Fruit fly (Drosophila melanogaster) S2 (cell line): ENCODE data around the gene Ras85D.

Source experiments
- CG8478 ChIP-seq: fragments of >200 bp; optimal IDR thresholded peaks from 2 replicates; lab custom pipeline; 2018
- CTCF ChIP-seq, 2 experiments: fragments of >200 bp; optimal IDR thresholded peaks; 2 replicates each; lab custom pipeline; 2018

The Ras85D gene

DNA sequence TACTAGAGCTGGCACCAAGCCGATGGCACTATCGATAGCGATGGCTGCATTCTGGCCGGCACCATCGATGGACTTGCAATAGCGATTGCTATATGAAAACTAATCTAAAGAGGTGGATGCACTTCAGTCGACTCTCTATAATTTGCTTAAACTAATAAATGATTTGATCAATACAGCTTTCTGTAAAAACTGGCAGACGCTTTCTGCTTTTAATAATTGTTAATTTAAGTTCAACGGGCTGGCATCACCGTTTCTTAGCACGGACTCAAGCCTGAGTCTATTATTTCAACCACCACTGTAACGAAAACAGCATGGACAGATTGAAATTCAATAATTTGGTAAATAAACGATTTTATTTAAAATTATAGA, at the start of gene Ras85D, which contains the start of gene Rlb1:
TSS of gene Ras85D (minus strand) at position 16 of the 369 bp plus-strand sequence.
TSS of gene Rlb1 (plus strand) at position 276 of the 369 bp plus-strand sequence.
- TF ChIP-seq CG8478 (no peak), CTCF (optimal IDR thresholded peaks at IDR 0.05; lab: Kevin White, UChicago) (no peak)

DNA sequence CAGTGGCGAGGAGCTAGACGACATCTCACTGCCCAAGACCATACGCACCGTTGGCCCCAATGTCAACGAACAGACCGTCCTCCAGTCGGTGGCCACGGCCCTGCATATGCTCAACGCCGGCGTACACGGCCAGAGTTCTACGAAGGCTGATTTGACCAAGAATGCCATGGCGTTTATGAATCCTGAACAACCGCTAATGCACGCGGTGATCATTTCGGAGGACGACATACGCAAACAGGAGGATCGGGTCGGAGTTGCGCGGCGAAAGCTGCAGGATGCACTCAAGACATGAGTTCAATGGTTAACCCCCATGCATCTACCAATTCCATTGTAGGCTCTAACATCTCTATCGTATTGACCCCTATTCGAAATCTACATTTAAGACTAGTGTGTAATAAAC, 48.3 kb upstream of the Ras85D start:
- no peak for TF ChIP-seq CG8478
- no peak for TF ChIP-seq CTCF (optimal IDR thresholded peaks at IDR 0.05; lab: Kevin White, UChicago)

DNA sequence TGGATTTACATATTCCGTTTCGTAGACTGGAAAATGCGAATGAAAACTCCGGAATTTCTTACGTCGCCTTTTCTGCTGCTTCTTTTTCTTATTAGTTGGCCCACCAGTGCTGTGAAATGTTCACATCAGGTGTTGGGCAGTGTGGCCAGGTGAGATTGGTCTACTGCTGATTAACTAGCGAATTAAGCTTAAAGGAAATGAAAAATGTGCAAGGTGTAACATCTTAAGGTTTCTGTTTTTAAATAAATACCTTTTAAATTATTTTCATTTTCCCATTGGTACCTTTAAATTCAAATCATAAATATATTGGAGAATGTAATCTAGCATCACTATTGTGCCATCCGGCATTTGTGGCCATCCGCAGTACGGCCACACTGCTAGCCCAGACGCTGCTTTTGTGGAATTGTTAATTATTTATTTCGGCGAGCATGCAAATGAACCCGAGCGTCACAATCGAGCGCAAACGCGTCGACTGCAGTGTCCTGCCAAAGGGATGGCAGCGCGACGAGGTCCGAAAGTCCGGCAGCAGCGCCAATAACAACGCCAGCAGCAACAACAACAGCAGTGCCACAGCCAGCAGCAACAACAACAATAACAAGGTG, 46.6 kb upstream of the Ras85D start, which contains the start of the genes AP-1mu and MBD-like:
TSS of gene AP-1mu (minus strand) at position 113 of the 602 bp plus-strand sequence.
TSS of gene MBD-like (plus strand) at position 348 of the 602 bp plus-strand sequence.
- no peak for TF ChIP-seq CG8478
- TF ChIP-seq CTCF (optimal IDR thresholded peaks at IDR 0.05; lab: Kevin White, UChicago), result no peak

DNA sequence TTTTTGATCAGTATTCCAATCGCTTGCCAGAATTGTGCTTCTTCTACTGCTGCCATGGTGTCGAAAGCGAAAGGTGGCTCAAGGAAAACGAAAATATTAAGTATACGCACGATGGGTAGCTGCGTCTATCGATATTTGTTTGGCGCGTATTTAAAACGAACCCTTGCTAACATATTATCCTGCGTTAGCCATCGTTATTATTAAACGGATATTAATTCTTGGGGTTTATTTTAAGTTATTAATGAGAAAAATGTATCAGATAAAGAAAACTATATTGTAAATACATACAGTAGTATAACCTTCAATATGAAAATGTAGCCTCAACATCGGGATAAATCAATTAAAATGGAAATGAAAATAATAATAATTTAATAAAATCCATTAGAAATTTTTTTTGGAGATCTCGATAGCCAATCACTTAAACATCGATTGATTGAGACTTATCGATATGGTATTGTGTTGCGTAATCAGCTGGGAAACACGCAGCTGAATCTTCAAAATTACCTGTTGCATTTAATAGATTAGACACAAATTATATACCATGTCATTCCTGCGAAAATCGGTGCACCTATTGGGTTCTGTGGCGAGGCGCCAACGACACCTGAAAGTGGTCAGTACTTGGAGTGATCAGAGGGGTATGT, 42.6 kb upstream of the Ras85D start, which contains the start of the genes CG9386 and BckdhA:
TSS of gene CG9386 (minus strand) at position 75 of the 641 bp plus-strand sequence.
TSS of gene BckdhA (plus strand) at position 452 of the 641 bp plus-strand sequence.
- no peak for TF ChIP-seq CG8478
- TF ChIP-seq CTCF (optimal IDR thresholded peaks at IDR 0.05; lab: Kevin White, UChicago), result no peak

DNA sequence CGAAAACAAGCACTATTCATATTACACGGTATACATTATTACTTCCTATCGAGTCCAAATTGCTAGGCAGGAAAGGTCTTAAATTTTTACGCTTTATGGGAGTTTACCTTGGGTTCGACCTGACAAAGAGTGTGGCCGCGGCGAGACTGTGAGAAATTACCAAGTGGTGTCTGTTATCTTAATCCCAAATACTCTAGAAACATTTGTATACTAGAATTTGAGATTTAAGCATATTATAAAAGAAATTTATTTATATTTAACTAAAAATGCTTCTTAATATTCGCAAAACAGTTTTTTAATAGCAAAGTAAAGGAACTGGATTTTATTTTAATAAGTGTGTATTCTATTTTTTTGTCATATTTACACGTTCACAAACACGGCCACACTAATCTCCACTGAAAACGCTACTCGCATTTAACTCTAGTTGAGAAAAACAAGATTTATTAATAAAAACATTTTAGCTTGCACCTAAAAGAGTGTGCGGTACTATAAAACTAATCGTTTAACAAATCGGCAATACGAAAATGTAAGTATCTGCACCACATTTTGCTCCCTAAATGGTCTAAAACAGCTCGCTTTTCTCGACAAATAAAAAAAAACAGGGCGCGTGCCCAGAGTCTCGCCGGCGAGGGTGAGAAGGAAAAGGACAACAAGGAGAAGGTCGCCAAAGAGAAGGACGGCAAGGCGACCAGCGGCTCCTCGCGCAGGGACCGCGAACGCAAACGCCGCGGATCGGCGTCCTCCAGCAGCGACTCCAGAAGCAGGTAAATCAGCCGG, 39.0 kb upstream of the Ras85D start, which contains the start of the genes mura and RnpS1:
TSS of gene mura (minus strand) at position 148 of the 777 bp plus-strand sequence.
TSS of gene RnpS1 (plus strand) at position 376 of the 777 bp plus-strand sequence.
- TF ChIP-seq CTCF (optimal IDR thresholded peaks at IDR 0.05; lab: Kevin White, UChicago), result no peak
- TF ChIP-seq CG8478, result no peak

DNA sequence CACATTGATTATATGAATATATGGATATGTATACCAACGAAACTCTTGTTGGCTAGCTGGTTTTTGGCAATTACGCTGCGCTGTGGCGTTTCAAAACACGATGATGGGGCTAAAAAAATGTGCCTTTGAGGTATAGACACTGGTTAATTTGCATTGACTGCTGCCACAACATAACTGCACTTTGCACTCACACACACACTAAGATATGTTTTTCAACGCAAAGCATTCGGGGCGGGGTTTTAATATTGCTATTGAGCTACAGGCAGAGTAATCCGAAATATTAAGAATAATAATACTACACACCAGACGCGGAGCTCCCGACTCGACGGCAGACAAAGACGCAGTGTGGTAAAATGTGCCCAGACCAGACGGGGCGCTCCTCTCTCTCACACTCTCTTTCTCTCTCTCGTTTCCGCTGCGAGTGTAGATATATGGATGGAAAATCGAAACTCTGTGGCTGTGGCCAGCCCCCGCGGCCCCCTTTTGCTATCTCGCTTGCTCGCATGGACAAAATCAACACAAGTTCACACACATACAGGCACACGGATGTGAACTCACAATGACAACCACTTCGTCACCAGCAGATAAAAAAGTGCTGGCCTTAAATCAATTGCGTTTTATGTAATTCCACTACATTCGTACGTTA, 38.3 kb upstream of the Ras85D start:
- TF ChIP-seq CTCF (optimal IDR thresholded peaks at IDR 0.05; lab: Kevin White, UChicago) (no peak), CG8478 (no peak)

DNA sequence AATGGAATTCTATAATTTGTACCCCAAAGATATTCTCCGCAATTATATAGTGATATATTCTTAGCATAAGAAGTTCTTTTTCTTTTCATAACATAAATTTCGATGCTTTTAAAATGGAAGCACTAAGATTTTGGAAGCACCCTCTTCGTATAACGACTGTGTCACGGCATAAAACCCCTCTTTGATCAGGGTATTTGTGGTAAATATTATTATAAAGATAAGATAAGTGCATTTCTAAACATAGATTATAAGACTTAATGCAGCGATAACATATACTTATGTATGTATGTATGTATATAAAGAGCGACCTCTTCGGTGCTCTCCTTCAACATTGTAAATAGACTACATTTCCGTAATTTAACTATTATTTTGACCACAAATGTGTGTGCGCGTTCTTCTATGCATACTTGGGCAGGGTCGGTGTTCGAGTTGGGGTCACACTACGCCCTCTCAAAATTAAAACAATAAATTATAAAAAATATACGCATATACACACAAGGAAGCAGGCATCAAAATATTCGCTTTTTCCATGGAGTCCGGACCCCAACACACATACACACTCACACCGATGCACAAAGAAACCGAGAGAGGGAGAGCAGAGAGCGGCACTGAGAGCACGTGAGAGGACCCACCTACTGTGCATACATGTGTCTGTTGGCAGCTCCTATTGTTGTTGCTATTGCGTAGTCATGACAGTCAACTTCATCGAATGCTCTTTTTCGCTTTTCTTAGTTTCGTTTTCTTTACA, 37.6 kb upstream of the Ras85D start:
- TF ChIP-seq CTCF (optimal IDR thresholded peaks at IDR 0.05; lab: Kevin White, UChicago) (no peak), CG8478 (no peak)

DNA sequence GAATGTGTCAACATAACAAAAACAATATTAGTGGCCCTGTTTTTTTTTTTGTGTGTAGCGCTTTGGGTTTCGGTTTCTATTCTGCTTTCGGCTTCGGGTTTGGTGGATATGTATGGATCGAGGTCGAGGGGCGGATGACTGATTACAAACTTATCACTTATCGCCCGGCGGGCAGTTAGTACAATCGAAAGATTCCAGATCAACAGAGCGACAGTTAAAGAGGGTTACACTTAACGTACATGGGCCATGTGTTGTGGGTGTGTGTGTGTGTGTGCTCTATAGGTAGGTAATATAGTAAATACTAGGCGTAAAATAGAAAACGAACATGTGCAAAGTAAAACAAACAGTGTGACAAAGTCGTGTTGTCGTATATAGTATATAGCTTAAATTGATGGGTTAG, 35.9 kb upstream of the Ras85D start:
- TF ChIP-seq CG8478 (no peak), CTCF (optimal IDR thresholded peaks at IDR 0.05; lab: Kevin White, UChicago) (no peak)

DNA sequence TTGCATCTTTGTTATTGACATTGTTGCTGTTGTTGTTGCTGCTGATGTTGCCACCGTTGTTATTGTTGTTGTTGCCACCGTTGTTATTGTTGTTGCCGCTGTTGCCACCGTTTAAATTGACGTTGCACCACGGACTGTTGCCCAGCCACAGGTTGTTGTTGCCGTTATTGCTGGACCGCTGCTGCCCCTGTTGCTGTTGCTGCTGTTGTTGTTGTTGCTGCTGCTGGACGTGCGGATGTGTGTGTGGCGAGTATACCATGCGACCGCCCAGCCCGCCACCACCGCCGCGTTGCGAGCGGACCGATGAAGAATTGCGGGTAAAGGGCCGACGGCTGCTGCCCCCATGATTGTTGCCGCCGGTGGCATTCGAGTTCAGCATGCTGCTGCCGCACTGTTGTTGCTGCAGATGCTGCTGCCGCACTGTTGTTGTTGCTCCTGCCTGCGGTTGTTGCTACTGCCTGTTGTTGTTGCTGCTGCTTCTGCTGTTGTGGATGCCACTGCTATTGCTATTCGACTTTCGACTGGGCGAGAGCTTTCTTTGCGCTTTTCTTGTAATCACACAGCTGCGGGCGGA, 34.0 kb upstream of the Ras85D start:
- TF ChIP-seq CG8478 (no peak), CTCF (optimal IDR thresholded peaks at IDR 0.05; lab: Kevin White, UChicago) (no peak)

DNA sequence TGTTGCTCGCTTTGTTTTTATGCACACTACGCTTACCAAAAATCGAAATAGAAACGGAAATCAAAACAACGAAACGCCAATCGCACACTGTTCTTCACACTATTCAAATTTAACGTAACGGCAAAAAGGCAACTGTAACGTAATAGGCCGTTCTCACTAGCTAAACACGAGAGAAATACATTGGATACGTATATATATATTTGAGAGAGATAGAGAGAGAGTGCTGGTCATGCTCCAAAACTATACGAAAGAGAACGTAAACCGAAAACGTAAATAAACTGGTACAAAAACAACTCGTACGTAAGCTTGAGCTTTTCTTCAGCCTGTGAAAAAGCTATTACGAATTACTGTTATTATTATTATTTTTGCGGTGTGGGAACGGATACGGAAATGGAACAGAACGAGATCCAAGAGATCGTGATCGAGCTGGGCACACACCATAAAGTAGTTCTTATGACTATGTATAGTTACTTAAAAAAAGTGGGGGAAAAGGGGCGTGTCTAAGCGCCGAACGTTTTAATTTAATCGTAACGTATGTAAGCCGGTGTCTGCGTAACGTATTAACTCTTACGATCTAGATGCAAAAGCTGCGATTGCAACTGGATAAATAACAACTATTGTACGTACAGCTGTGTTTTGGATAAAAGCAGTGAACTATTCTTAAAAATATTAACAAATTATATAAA, 30.8 kb upstream of the Ras85D start:
- no peak for TF ChIP-seq CG8478
- TF ChIP-seq CTCF (optimal IDR thresholded peaks at IDR 0.05; lab: Kevin White, UChicago), result no peak

DNA sequence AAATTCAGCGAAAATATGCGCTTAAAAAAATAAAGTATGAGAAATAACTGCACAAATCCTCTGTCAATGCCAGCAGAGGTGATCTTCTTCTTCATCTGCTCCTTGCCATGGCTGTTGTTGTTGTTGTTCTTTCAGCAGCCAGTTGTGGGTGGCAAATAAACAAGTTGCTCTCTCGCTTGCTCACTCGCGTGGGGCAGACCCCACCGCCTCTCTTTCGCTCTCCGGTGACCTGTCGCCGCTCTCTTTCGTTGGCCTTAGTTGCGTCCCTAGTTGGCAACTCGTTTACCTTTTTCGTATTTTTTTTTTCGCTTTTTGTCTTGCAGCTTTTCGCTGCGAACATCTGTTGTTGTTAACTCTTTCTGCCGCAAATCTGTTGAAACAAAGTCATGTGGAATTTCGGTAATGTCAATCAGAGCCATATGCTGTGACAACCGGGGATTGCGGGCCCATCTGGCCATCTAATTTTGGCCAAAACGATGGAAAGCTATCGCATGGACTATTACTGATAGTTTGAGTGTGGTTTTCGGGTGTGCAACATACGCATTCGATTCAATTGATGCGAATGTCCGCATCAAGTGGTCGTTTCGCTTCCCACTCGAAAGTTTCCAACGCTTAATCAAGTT, 21.8 kb upstream of the Ras85D start:
- TF ChIP-seq CG8478, result no peak
- no peak for TF ChIP-seq CTCF (optimal IDR thresholded peaks at IDR 0.05; lab: Kevin White, UChicago)

DNA sequence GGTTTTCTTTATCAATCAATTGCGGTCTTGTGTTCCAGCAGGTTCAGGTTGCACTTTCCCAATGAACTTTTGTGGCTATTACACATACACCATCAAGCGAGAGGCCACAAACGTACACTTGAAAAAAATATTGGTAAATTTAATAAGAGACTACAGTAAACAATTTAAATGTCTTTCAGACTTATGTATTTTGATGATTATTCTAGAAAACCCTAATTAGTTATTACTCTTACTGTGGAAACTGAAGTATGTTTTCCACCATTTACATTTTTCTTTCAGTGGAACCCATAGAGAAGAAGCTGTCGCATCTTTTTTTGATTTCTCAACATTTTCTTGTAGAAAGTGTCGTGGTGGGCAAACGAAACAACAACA, 21.2 kb upstream of the Ras85D start:
- TF ChIP-seq CTCF (optimal IDR thresholded peaks at IDR 0.05; lab: Kevin White, UChicago) (no peak), CG8478 (no peak)
